Worm (Caenorhabditis elegans): ENCODE data around the gene hxk-3.

The hxk-3 gene

ce11 chrIV:1516527-1516926 lies 19.1 kb downstream of the hxk-3 start, which contains the start of gene clec-172:
Gene clec-172, minus strand, starts transcription at chrIV:1516627.
- TF ChIP-seq lin-29 (GFP tag; IDR thresholded peaks at IDR 0.05) (no peak), F37D6.2 (tag; optimal IDR thresholded peaks at IDR 0.05) (no peak), aha-1 (tag) (no peak), lin-39 (tag; optimal IDR thresholded peaks at IDR 0.05) (no peak), unc-130 (GFP tag; optimal IDR thresholded peaks at IDR 0.05) (no peak), mxl-3 (GFP tag; optimal IDR thresholded peaks at IDR 0.05) (peak; percentile 4), F26F4.8 (GFP tag; conservative IDR thresholded peaks at IDR 0.05) (no peak), dmd-8 (GFP tag; IDR thresholded peaks at IDR 0.05) (no peak), lim-7 (GFP tag; IDR thresholded peaks at IDR 0.05) (no peak), spr-1 (tag; optimal IDR thresholded peaks at IDR 0.05) (no peak), unc-62 (GFP tag; optimal IDR thresholded peaks at IDR 0.05 in 1 of 2) (peak in 1 of 2 experiments; percentile 24), unc-62 (tag; optimal IDR thresholded peaks at IDR 0.05) (no peak), dpl-1 (GFP tag; optimal IDR thresholded peaks at IDR 0.05) (no peak), zfp-2 (tag; optimal IDR thresholded peaks at IDR 0.05) (no peak)

- TF ChIP-seq unc-62 (GFP tag; optimal IDR thresholded peaks at IDR 0.05 in 1 of 2) = peak in 1 of 2 experiments; percentile 90
- TF ChIP-seq unc-62 (tag; optimal IDR thresholded peaks at IDR 0.05) = no peak
- TF ChIP-seq madf-5 (GFP tag; IDR thresholded peaks at IDR 0.05) = no peak
These were observed 23.8 kb downstream of the hxk-3 start, which contains the start of gene K03H6.4 for ce11 chrIV:1521224-1521623. Gene K03H6.4, minus strand, starts transcription at chrIV:1521324.

ce11 chrIV:1522358-1522757 lies 24.9 kb downstream of the hxk-3 start:
- TF ChIP-seq lin-29 (GFP tag; IDR thresholded peaks at IDR 0.05) = no peak
- TF ChIP-seq Y75B8A.6 (GFP tag; IDR thresholded peaks at IDR 0.05) = no peak
- no peak for TF ChIP-seq jun-1 (tag; optimal IDR thresholded peaks at IDR 0.05)
- no peak for TF ChIP-seq ceh-62 (tag; optimal IDR thresholded peaks at IDR 0.05)

- TF ChIP-seq nhr-102 (tag; optimal IDR thresholded peaks at IDR 0.05) (no peak), daf-12 (tag; optimal IDR thresholded peaks at IDR 0.05) (no peak), unc-62 (GFP tag; optimal IDR thresholded peaks at IDR 0.05 in 1 of 2) (peak in 1 of 2 experiments; percentile 53), unc-62 (tag; optimal IDR thresholded peaks at IDR 0.05) (no peak), Y5F2A.4 (GFP tag; optimal IDR thresholded peaks at IDR 0.05) (no peak), T20F7.1 (GFP tag; optimal IDR thresholded peaks at IDR 0.05) (no peak), nhr-6 (tag; optimal IDR thresholded peaks at IDR 0.05) (no peak)
These were observed 26.0 kb downstream of the hxk-3 start, which contains the start of gene K03H6.1 for ce11 chrIV:1523418-1523817. Gene K03H6.1, plus strand, starts transcription at chrIV:1523718.

ce11 chrIV:1536316-1536715 lies 38.9 kb downstream of the hxk-3 start, which contains the start of gene K03H6.5:
Gene K03H6.5, minus strand, starts transcription at chrIV:1536416.
- no peak for TF ChIP-seq lin-15B (tag; optimal IDR thresholded peaks at IDR 0.05)
- TF ChIP-seq skn-1 (tag; optimal IDR thresholded peaks at IDR 0.05) = no peak
- TF ChIP-seq hlh-11 (tag; optimal IDR thresholded peaks at IDR 0.05) = no peak
- TF ChIP-seq daf-16 (GFP tag; optimal IDR thresholded peaks at IDR 0.05) = no peak
- no peak for TF ChIP-seq daf-16 (tag; optimal IDR thresholded peaks at IDR 0.05)
- no peak for TF ChIP-seq pha-4 (GFP tag; IDR thresholded peaks at IDR 0.05)
- no peak for TF ChIP-seq pha-4 (tag; optimal IDR thresholded peaks at IDR 0.05)
- no peak for TF ChIP-seq ZK546.5 (tag; optimal IDR thresholded peaks at IDR 0.05)
- TF ChIP-seq madf-9 (GFP tag; conservative IDR thresholded peaks at IDR 0.05) = no peak
- no peak for TF ChIP-seq lsy-2 (tag; optimal IDR thresholded peaks at IDR 0.05)
- no peak for TF ChIP-seq egl-27 (tag; optimal IDR thresholded peaks at IDR 0.05)
- no peak for TF ChIP-seq dve-1 (tag; optimal IDR thresholded peaks at IDR 0.05; ENCODE audit: insufficient read depth)
- TF ChIP-seq zip-2 (tag; optimal IDR thresholded peaks at IDR 0.05) = no peak
- TF ChIP-seq dpl-1 (GFP tag; optimal IDR thresholded peaks at IDR 0.05) = no peak
- no peak for TF ChIP-seq fkh-10 (GFP tag; optimal IDR thresholded peaks at IDR 0.05)
- no peak for TF ChIP-seq F49E8.2 (tag; optimal IDR thresholded peaks at IDR 0.05; ENCODE audit: borderline replicate concordance)
- TF ChIP-seq tra-1 (GFP tag; IDR thresholded peaks at IDR 0.05) = no peak
- no peak for TF ChIP-seq lin-13 (GFP tag; optimal IDR thresholded peaks at IDR 0.05)

Data from whole organism, L4 larva.